Fruit fly (Drosophila melanogaster): Measurements from ENCODE around the gene CG32262.

CG32262 gene

DNA sequence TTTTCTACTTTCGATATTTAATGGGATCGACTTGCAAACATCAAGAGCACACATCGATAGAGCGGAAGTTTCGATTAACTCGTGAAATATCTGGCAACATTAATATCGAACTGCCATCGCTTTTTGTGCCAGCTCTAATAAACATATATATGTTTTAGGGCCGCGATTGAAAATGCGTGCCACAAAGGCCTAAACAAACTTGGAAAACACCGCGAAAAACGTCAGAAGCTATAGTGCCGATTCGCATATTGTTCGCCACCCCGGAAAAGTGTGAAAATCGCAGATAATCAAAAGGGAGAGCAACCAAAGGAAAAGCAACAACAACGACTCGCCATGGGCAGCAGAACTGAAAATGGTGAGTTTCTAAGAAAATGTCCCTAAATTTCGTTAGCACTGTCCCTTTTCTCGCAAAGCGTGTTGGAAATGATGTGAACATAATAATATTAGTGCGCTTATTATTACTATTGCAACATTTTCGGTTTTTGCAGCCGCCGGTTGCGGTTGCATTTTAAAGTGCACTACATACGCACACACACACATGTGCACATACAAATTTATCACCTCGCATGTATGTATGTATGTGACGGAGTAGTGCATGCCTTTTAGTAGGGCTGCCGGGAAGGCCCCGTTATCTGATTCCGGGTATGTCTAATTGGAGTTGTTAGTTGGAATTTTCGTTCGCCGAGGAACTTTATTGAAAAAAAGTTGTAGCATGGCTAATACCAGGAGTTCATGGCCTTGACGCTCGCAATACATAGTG lies 8.8 kb upstream of the CG32262 start, which contains the start of gene enc (continued):
- TF ChIP-seq BEAF-32 (GFP tag; optimal IDR thresholded peaks at IDR 0.05) (peak; percentile 94), CG15073 (GFP tag; optimal IDR thresholded peaks at IDR 0.05) (no peak), Ets65A (GFP tag) (no peak), CG12391 (tag; optimal IDR thresholded peaks at IDR 0.05) (peak; percentile 34), CG15514 (GFP tag; optimal IDR thresholded peaks at IDR 0.05) (peak; percentile 52), salm (tag; optimal IDR thresholded peaks at IDR 0.05) (no peak), corto (GFP tag; optimal IDR thresholded peaks at IDR 0.05) (peak; percentile 9), sim (GFP tag; IDR thresholded peaks at IDR 0.05) (no peak), CG9797 (GFP tag; optimal IDR thresholded peaks at IDR 0.05) (peak; percentile 7), Nf-YA (GFP tag; IDR thresholded peaks at IDR 0.05) (no peak), Sox102F (GFP tag; optimal IDR thresholded peaks at IDR 0.05) (no peak), CG4730 (GFP tag; IDR thresholded peaks at IDR 0.05) (no peak), CG9215 (GFP tag; IDR thresholded peaks at IDR 0.05) (no peak), CG10654 (GFP tag; optimal IDR thresholded peaks at IDR 0.05) (no peak), so (GFP tag; IDR thresholded peaks at IDR 0.05) (no peak), zfh2 (GFP tag; optimal IDR thresholded peaks at IDR 0.05) (no peak), CG9876 (GFP tag; optimal IDR thresholded peaks at IDR 0.05) (no peak), CG10959 (GFP tag; IDR thresholded peaks at IDR 0.05) (no peak), CG6813 (GFP tag; optimal IDR thresholded peaks at IDR 0.05) (no peak), CG17829 (tag; optimal IDR thresholded peaks at IDR 0.05) (no peak), CG17186 (GFP tag; optimal IDR thresholded peaks at IDR 0.05) (peak; percentile 45), CG13624 (GFP tag; optimal IDR thresholded peaks at IDR 0.05) (peak; percentile 50), CG1024 (GFP tag; IDR thresholded peaks at IDR 0.05) (no peak), bab2 (GFP tag; optimal IDR thresholded peaks at IDR 0.05) (no peak), pan (optimal IDR thresholded peaks at IDR 0.05) (no peak), pan (GFP tag; optimal IDR thresholded peaks at IDR 0.05 in 1 of 2, IDR thresholded peaks at IDR 0.05 in 1 of 2) (no peak), HmgD (GFP tag; optimal IDR thresholded peaks at IDR 0.05) (no peak), CG17359 (tag; optimal IDR thresholded peaks at IDR 0.05) (no peak), ttk (GFP tag; IDR thresholded peaks at IDR 0.05) (no peak), odd (GFP tag; optimal IDR thresholded peaks at IDR 0.05) (no peak), Lpt (GFP tag; optimal IDR thresholded peaks at IDR 0.05) (no peak), CG11398 (GFP tag; optimal IDR thresholded peaks at IDR 0.05) (no peak), psq (GFP tag; optimal IDR thresholded peaks at IDR 0.05) (no peak), Dfd (GFP tag; optimal IDR thresholded peaks at IDR 0.05) (no peak), nom (GFP tag; optimal IDR thresholded peaks at IDR 0.05) (no peak), abd-A (tag; optimal IDR thresholded peaks at IDR 0.05) (peak; percentile 6), CG5953 (GFP tag; IDR thresholded peaks at IDR 0.05) (no peak), CG4404 (GFP tag; IDR thresholded peaks at IDR 0.05) (no peak), CG16813 (GFP tag; IDR thresholded peaks at IDR 0.05; ENCODE audit: partially characterized antibody) (peak; percentile 95), CG18764 (GFP tag; optimal IDR thresholded peaks at IDR 0.05) (no peak), Dll (GFP tag; IDR thresholded peaks at IDR 0.05; ENCODE audit: partially characterized antibody) (peak; percentile 91), her (GFP tag; optimal IDR thresholded peaks at IDR 0.05) (no peak), PHDP (tag; optimal IDR thresholded peaks at IDR 0.05) (no peak), CG7928 (GFP tag; optimal IDR thresholded peaks at IDR 0.05) (no peak), ase (GFP tag; IDR thresholded peaks at IDR 0.05) (no peak), nmo (GFP tag; optimal IDR thresholded peaks at IDR 0.05) (peak; percentile 44), CG9932 (GFP tag; IDR thresholded peaks at IDR 0.05) (peak; percentile 50; the same call in 1 of the 2 replicates), CG16779 (GFP tag; IDR thresholded peaks at IDR 0.05) (no peak), pho (GFP tag; optimal IDR thresholded peaks at IDR 0.05) (no peak), CG1233 (GFP tag; optimal IDR thresholded peaks at IDR 0.05) (peak; percentile 35), ash1 (GFP tag; optimal IDR thresholded peaks at IDR 0.05) (no peak)
